Fruit fly (Drosophila melanogaster): ENCODE measurements around the gene bigmax.

Gene bigmax

dm6 chr3R:27244742-27245400 is 43.5 kb downstream of the bigmax start, which contains the start of gene CG18766 (continued):
- TF ChIP-seq CG30431 (GFP tag; optimal IDR thresholded peaks at IDR 0.05) (no peak), wor (GFP tag; IDR thresholded peaks at IDR 0.05) (no peak), schlank (tag; optimal IDR thresholded peaks at IDR 0.05) (no peak), sens (GFP tag) (peak; percentile 57), CG13424 (tag; optimal IDR thresholded peaks at IDR 0.05) (no peak), gcm2 (GFP tag; optimal IDR thresholded peaks at IDR 0.05) (no peak), CG3838 (GFP tag; optimal IDR thresholded peaks at IDR 0.05) (no peak), CG10321 (GFP tag; IDR thresholded peaks at IDR 0.05) (peak; percentile 98), CG4282 (GFP tag; optimal IDR thresholded peaks at IDR 0.05) (no peak), CG2116 (GFP tag; optimal IDR thresholded peaks at IDR 0.05) (peak; percentile 39), CG1792 (GFP tag; optimal IDR thresholded peaks at IDR 0.05) (peak; percentile 5), Meics (GFP tag; optimal IDR thresholded peaks at IDR 0.05) (no peak), ERR (GFP tag; optimal IDR thresholded peaks at IDR 0.05) (peak; percentile 45), CG42726 (GFP tag; IDR thresholded peaks at IDR 0.05; ENCODE audit: partially characterized antibody) (peak; percentile 71; the same call in 1 of the 2 replicates), gfzf (GFP tag; optimal IDR thresholded peaks at IDR 0.05) (peak; percentile 30), Dbx (GFP tag; IDR thresholded peaks at IDR 0.05) (no peak), CG31224 (GFP tag; IDR thresholded peaks at IDR 0.05) (no peak), pfk (GFP tag; optimal IDR thresholded peaks at IDR 0.05) (no peak), Hmx (GFP tag; optimal IDR thresholded peaks at IDR 0.05) (no peak), MTF-1 (GFP tag; optimal IDR thresholded peaks at IDR 0.05; ENCODE audit: borderline replicate concordance) (no peak), wdn (GFP tag; IDR thresholded peaks at IDR 0.05) (no peak), CG10147 (GFP tag; optimal IDR thresholded peaks at IDR 0.05) (no peak), Poxn (GFP tag; IDR thresholded peaks at IDR 0.05) (no peak), phol (tag; optimal IDR thresholded peaks at IDR 0.05) (peak; percentile 40), rib (GFP tag; IDR thresholded peaks at IDR 0.05) (no peak), emc (GFP tag; optimal IDR thresholded peaks at IDR 0.05) (no peak), gem (tag; optimal IDR thresholded peaks at IDR 0.05) (no peak), CG4328 (GFP tag; optimal IDR thresholded peaks at IDR 0.05) (no peak), crol (GFP tag; IDR thresholded peaks at IDR 0.05) (peak; percentile 68), eyg (GFP tag; optimal IDR thresholded peaks at IDR 0.05) (no peak), CG3163 (GFP tag; optimal IDR thresholded peaks at IDR 0.05) (no peak), HmgD (GFP tag; optimal IDR thresholded peaks at IDR 0.05) (peak; percentile 86), BtbVII (GFP tag; optimal IDR thresholded peaks at IDR 0.05) (no peak), Dip2 (GFP tag; IDR thresholded peaks at IDR 0.05) (no peak), HLH54F (GFP tag; optimal IDR thresholded peaks at IDR 0.05) (no peak), Dek (tag; optimal IDR thresholded peaks at IDR 0.05) (no peak), CG5180 (GFP tag; optimal IDR thresholded peaks at IDR 0.05) (no peak), CG6854 (GFP tag; optimal IDR thresholded peaks at IDR 0.05) (peak; percentile 11), nmo (GFP tag; optimal IDR thresholded peaks at IDR 0.05) (peak; percentile 52), CG12299 (tag; optimal IDR thresholded peaks at IDR 0.05) (no peak), Lhr (GFP tag; optimal IDR thresholded peaks at IDR 0.05) (peak; percentile 38), cas (GFP tag; IDR thresholded peaks at IDR 0.05) (0 out of 2 replicates have a peak, but pooled peaks have one; percentile 22), aop (GFP tag; IDR thresholded peaks at IDR 0.05) (0 out of 2 replicates have a peak, but pooled peaks have one; percentile 54), CG1603 (tag; optimal IDR thresholded peaks at IDR 0.05) (peak; percentile 79), sim (GFP tag; IDR thresholded peaks at IDR 0.05) (no peak), jing (GFP tag; optimal IDR thresholded peaks at IDR 0.05) (no peak), onecut (GFP tag; IDR thresholded peaks at IDR 0.05) (no peak), NFAT (GFP tag; IDR thresholded peaks at IDR 0.05) (no peak), CG14667 (GFP tag; IDR thresholded peaks at IDR 0.05) (no peak), CG14050 (GFP tag; IDR thresholded peaks at IDR 0.05) (no peak), nerfin-1 (tag; optimal IDR thresholded peaks at IDR 0.05) (no peak)

All from whole organism, embryonic.